Fruit fly (Drosophila melanogaster) whole organism, prepupa: ENCODE measurements around the gene CG43843.

Source experiments
- Blimp-1 ChIP-seq: fragments of 200-800 bp; sonication (Bioruptor generic); optimal IDR thresholded peaks from 3 replicates; lab custom pipeline; 2017; ENCODE audit warnings: missing biosample characterization, missing genetic modification characterization, mild to moderate bottlenecking, moderate library complexity, missing genetic modification reagents
- CG11294 ChIP-seq: fragments of 200-800 bp; sonication (Bioruptor generic); IDR thresholded peaks from 2 replicates; pipeline ENCODE4 v1.3.6; 2022; ENCODE audit warnings: missing biosample characterization, missing genetic modification characterization
- CG11762 ChIP-seq: fragments of 200-800 bp; sonication (Bioruptor generic); optimal IDR thresholded peaks from 3 replicates; lab custom pipeline; 2016; ENCODE audit warnings: missing biosample characterization, missing genetic modification characterization; ENCODE audit not compliant: insufficient read depth
- CG1621 ChIP-seq: fragments of 200-800 bp; sonication (Bioruptor generic); optimal IDR thresholded peaks from 3 replicates; lab custom pipeline; 2018; ENCODE audit warnings: missing biosample characterization, mild to moderate bottlenecking, missing genetic modification characterization
- CG31627 ChIP-seq: fragments of 200-800 bp; sonication (Bioruptor generic); optimal IDR thresholded peaks from 3 replicates; lab custom pipeline; 2016; ENCODE audit warnings: missing biosample characterization, missing genetic modification characterization
- CG3919 ChIP-seq: fragments of 200-800 bp; sonication (Bioruptor generic); optimal IDR thresholded peaks from 3 replicates; lab custom pipeline; 2016; ENCODE audit warnings: missing biosample characterization, missing genetic modification characterization
- CG6163 ChIP-seq: fragments of 200-800 bp; sonication (Bioruptor generic); IDR thresholded peaks from 3 replicates; pipeline ENCODE4 v1.3.6; 2022; ENCODE audit warnings: missing biosample characterization, missing genetic modification characterization
- CG6276 ChIP-seq: fragments of 200-800 bp; sonication (Bioruptor generic); optimal IDR thresholded peaks from 2 replicates; lab custom pipeline; 2017; ENCODE audit warnings: missing biosample characterization, mild to moderate bottlenecking, missing genetic modification characterization
- CG6808 ChIP-seq: fragments of 200-800 bp; sonication (Bioruptor generic); optimal IDR thresholded peaks from 3 replicates; lab custom pipeline; 2017; ENCODE audit warnings: missing biosample characterization, missing genetic modification characterization, mild to moderate bottlenecking, moderate library complexity, missing genetic modification reagents
- CG6854 ChIP-seq: fragments of 200-800 bp; sonication (Bioruptor generic); optimal IDR thresholded peaks from 2 replicates; lab custom pipeline; 2017; ENCODE audit warnings: missing biosample characterization, mild to moderate bottlenecking, missing genetic modification characterization
- CG8119 ChIP-seq: fragments of 200-800 bp; sonication (Bioruptor generic); IDR thresholded peaks from 3 replicates; pipeline ENCODE4 v1.3.6; 2022; ENCODE audit warnings: missing biosample characterization, missing genetic modification characterization
- CG9139 ChIP-seq: fragments of 200-800 bp; sonication (Bioruptor generic); optimal IDR thresholded peaks from 3 replicates; lab custom pipeline; 2017; ENCODE audit warnings: missing biosample characterization, mild to moderate bottlenecking, missing genetic modification characterization
- Eip75B ChIP-seq: fragments of 200-800 bp; sonication (Bioruptor generic); optimal IDR thresholded peaks from 3 replicates; lab custom pipeline; 2016; ENCODE audit warnings: missing biosample characterization, missing genetic modification characterization
- Eip78C ChIP-seq: fragments of 200-800 bp; sonication (Bioruptor generic); peaks from one replicate; lab custom pipeline; 2016; ENCODE audit warnings: missing biosample characterization, missing genetic modification characterization
- Eip93F ChIP-seq: fragments of 200-800 bp; sonication (Bioruptor generic); optimal IDR thresholded peaks from 2 replicates; lab custom pipeline; 2016; ENCODE audit warnings: missing biosample characterization, mild to moderate bottlenecking, missing genetic modification characterization
- Ets21C ChIP-seq: fragments of 200-800 bp; sonication (Bioruptor generic); optimal IDR thresholded peaks from 3 replicates; lab custom pipeline; 2016; ENCODE audit warnings: missing biosample characterization, missing genetic modification characterization
- Ets96B ChIP-seq: fragments of 200-800 bp; optimal IDR thresholded peaks from 2 replicates; lab custom pipeline; 2019; ENCODE audit warnings: missing biosample characterization, mild to moderate bottlenecking, missing genetic modification characterization, moderate library complexity
- Gug ChIP-seq: fragments of 200-800 bp; sonication (Bioruptor generic); IDR thresholded peaks from 2 replicates; pipeline ENCODE4 v1.3.6; 2022; ENCODE audit warnings: missing biosample characterization, missing genetic modification characterization
- Hr39 ChIP-seq: fragments of 200-800 bp; sonication (Bioruptor generic); optimal IDR thresholded peaks from 2 replicates; lab custom pipeline; 2016; ENCODE audit warnings: missing biosample characterization, missing genetic modification characterization
- Hr4 ChIP-seq: fragments of 200-800 bp; sonication (Bioruptor generic); optimal IDR thresholded peaks from 3 replicates; lab custom pipeline; 2016; ENCODE audit warnings: missing biosample characterization, missing genetic modification characterization
- Lpt ChIP-seq: fragments of 200-800 bp; sonication (Bioruptor generic); optimal IDR thresholded peaks from 3 replicates; lab custom pipeline; 2016; ENCODE audit warnings: missing biosample characterization, missing genetic modification characterization
- Met ChIP-seq: fragments of 200-800 bp; sonication (Bioruptor generic); optimal IDR thresholded peaks from 3 replicates; lab custom pipeline; 2016; ENCODE audit warnings: missing biosample characterization, missing genetic modification characterization
- OdsH ChIP-seq: fragments of 200-800 bp; sonication (Bioruptor generic); optimal IDR thresholded peaks from 3 replicates; lab custom pipeline; 2016; ENCODE audit warnings: missing biosample characterization, missing genetic modification characterization
- Sox14 ChIP-seq: fragments of 200-800 bp; sonication (Bioruptor generic); optimal IDR thresholded peaks from 3 replicates; lab custom pipeline; 2016; ENCODE audit warnings: missing biosample characterization, missing genetic modification characterization
- Sox15 ChIP-seq: fragments of 200-800 bp; sonication (Bioruptor generic); optimal IDR thresholded peaks from 3 replicates; lab custom pipeline; 2016; ENCODE audit warnings: missing biosample characterization, missing genetic modification characterization
- achi ChIP-seq: fragments of 200-800 bp; sonication (Bioruptor generic); optimal IDR thresholded peaks from 3 replicates; lab custom pipeline; 2016; ENCODE audit warnings: missing biosample characterization, missing genetic modification characterization
- acj6 ChIP-seq: fragments of 200-800 bp; sonication (Bioruptor generic); optimal IDR thresholded peaks from 3 replicates; lab custom pipeline; 2016; ENCODE audit warnings: missing biosample characterization, missing genetic modification characterization
- cyc ChIP-seq: fragments of 200-800 bp; sonication (Bioruptor generic); optimal IDR thresholded peaks from 3 replicates; lab custom pipeline; 2016; ENCODE audit warnings: missing biosample characterization, missing genetic modification characterization
- dac ChIP-seq: fragments of 200-800 bp; sonication (Bioruptor generic); optimal IDR thresholded peaks from 2 replicates; lab custom pipeline; 2017; ENCODE audit warnings: missing biosample characterization, mild to moderate bottlenecking, missing genetic modification characterization
- dsx ChIP-seq: fragments of 200-800 bp; optimal IDR thresholded peaks from 3 replicates; lab custom pipeline; 2019; ENCODE audit warnings: missing biosample characterization, mild to moderate bottlenecking, missing genetic modification characterization, moderate library complexity; ENCODE audit not compliant: poor library complexity, severe bottlenecking
- eg ChIP-seq: fragments of 200-800 bp; sonication (Bioruptor generic); IDR thresholded peaks from 3 replicates; pipeline ENCODE4 v1.3.6; 2022; ENCODE audit warnings: missing biosample characterization, missing genetic modification characterization
- esn ChIP-seq: fragments of 200-800 bp; sonication (Bioruptor generic); optimal IDR thresholded peaks from 2 replicates; lab custom pipeline; 2016; ENCODE audit warnings: missing biosample characterization, mild to moderate bottlenecking, missing genetic modification characterization, moderate library complexity
- fd59A ChIP-seq: fragments of 200-800 bp; sonication (Bioruptor generic); optimal IDR thresholded peaks from 2 replicates; lab custom pipeline; 2017; ENCODE audit warnings: missing biosample characterization, mild to moderate bottlenecking, missing genetic modification characterization, missing genetic modification reagents
- fd85E ChIP-seq: fragments of 200-800 bp; sonication (Bioruptor generic); optimal IDR thresholded peaks from 3 replicates; lab custom pipeline; 2016; ENCODE audit warnings: missing biosample characterization, missing genetic modification characterization
- fkh ChIP-seq: fragments of 200-800 bp; sonication (Bioruptor generic); optimal IDR thresholded peaks from 3 replicates; lab custom pipeline; 2017; ENCODE audit warnings: missing biosample characterization, mild to moderate bottlenecking, missing genetic modification characterization, moderate library complexity
- lz ChIP-seq: fragments of 200-800 bp; sonication (Bioruptor generic); optimal IDR thresholded peaks from 3 replicates; lab custom pipeline; 2016; ENCODE audit warnings: missing biosample characterization, missing genetic modification characterization
- net ChIP-seq: fragments of 200-800 bp; sonication (Bioruptor generic); optimal IDR thresholded peaks from 3 replicates; lab custom pipeline; 2016; ENCODE audit warnings: missing biosample characterization, missing genetic modification characterization
- salr ChIP-seq, 2 experiments: fragments of 200-800 bp; sonication (Bioruptor generic); optimal IDR thresholded peaks; 3 replicates each; lab custom pipeline; 2016 to 2018; ENCODE audit warnings: missing biosample characterization in 2 of 2, missing genetic modification characterization in 2 of 2, mild to moderate bottlenecking in 1 of 2
- spab ChIP-seq: fragments of 200-800 bp; sonication (Bioruptor generic); optimal IDR thresholded peaks from 2 replicates; lab custom pipeline; 2017; ENCODE audit warnings: missing biosample characterization, mild to moderate bottlenecking, missing genetic modification characterization, missing genetic modification reagents
- ss ChIP-seq, 2 experiments: fragments of 200-800 bp; sonication (Bioruptor generic); optimal IDR thresholded peaks; 2 replicates in 1 of 2; 3 replicates in 1 of 2; lab custom pipeline; 2017 to 2018; ENCODE audit warnings: mild to moderate bottlenecking in 2 of 2, missing biosample characterization in 2 of 2, missing genetic modification characterization in 2 of 2, moderate library complexity in 1 of 2
- topi ChIP-seq: fragments of 200-800 bp; sonication (Bioruptor generic); optimal IDR thresholded peaks from 3 replicates; lab custom pipeline; 2016; ENCODE audit warnings: missing biosample characterization, missing genetic modification characterization

CG43843 gene

dm6 chrX:18506639-18507528 lies 46.7 kb upstream of the CG43843 start (continued):
- TF ChIP-seq fd85E (GFP tag; lab: Kevin White, UChicago): peak; percentile 24
- peak; percentile 90 for TF ChIP-seq eg
- TF ChIP-seq Lpt (GFP tag; lab: Kevin White, UChicago): peak; percentile 27
- peak; percentile 82 for TF ChIP-seq net (GFP tag; lab: Kevin White, UChicago)
- peak; percentile 31 for TF ChIP-seq fkh
- peak; percentile 71 for TF ChIP-seq lz (GFP tag; lab: Kevin White, UChicago)
- TF ChIP-seq OdsH (GFP tag; lab: Kevin White, UChicago): peak; percentile 71
- TF ChIP-seq salr (GFP tag; optimal IDR thresholded peaks at IDR 0.05; lab: Kevin White, UChicago): peak; percentile 3 to 60
- TF ChIP-seq CG3919 (GFP tag; lab: Kevin White, UChicago): peak; percentile 82
- peak; percentile 65 for TF ChIP-seq acj6
- TF ChIP-seq CG6276 (GFP tag; lab: Kevin White, UChicago): peak; percentile 80
- peak; percentile 67 for TF ChIP-seq CG11762
- peak; percentile 47 for TF ChIP-seq dsx (GFP tag; lab: Kevin White, UChicago)
- TF ChIP-seq Met (GFP tag; lab: Kevin White, UChicago): peak; percentile 83
- TF ChIP-seq Ets21C (GFP tag; lab: Kevin White, UChicago): peak; percentile 42
- peak; percentile 56; the same call in 1 of the 2 replicates for TF ChIP-seq CG11294 (GFP tag; lab: Robert Waterston, UW)
- TF ChIP-seq esn (GFP tag; lab: Kevin White, UChicago): peak; percentile 72
- peak; percentile 52 for TF ChIP-seq spab (GFP tag; lab: Kevin White, UChicago)
- peak; percentile 69 for TF ChIP-seq cyc (GFP tag; lab: Kevin White, UChicago)
- peak; percentile 59 for TF ChIP-seq Hr39 (GFP tag; lab: Kevin White, UChicago)
- TF ChIP-seq fd59A (GFP tag; lab: Kevin White, UChicago): peak; percentile 41
- TF ChIP-seq Gug (GFP tag; lab: Robert Waterston, UW): peak; percentile 79
- no peak for TF ChIP-seq Blimp-1
- TF ChIP-seq Ets96B (tag; lab: Kevin White, UChicago): peak; percentile 57
- no peak for TF ChIP-seq CG9139 (GFP tag; lab: Kevin White, UChicago)
- TF ChIP-seq Sox14: peak; percentile 64

- no peak for TF ChIP-seq Blimp-1
- no peak for TF ChIP-seq acj6
- no peak for TF ChIP-seq esn (GFP tag; lab: Kevin White, UChicago)
- TF ChIP-seq CG8119 (GFP tag; lab: Robert Waterston, UW): peak; percentile 43; the same call in 1 of the 3 replicates
- peak; percentile 11 for TF ChIP-seq CG6854 (GFP tag; lab: Kevin White, UChicago)
- no peak; the same call in 2 of the 3 replicates for TF ChIP-seq CG6163 (GFP tag; lab: Robert Waterston, UW)
- peak in 1 of 2 experiments; percentile 51 for TF ChIP-seq ss (GFP tag; optimal IDR thresholded peaks at IDR 0.05; lab: Kevin White, UChicago)
- TF ChIP-seq Eip75B (GFP tag; lab: Kevin White, UChicago): no peak
- TF ChIP-seq Met (GFP tag; lab: Kevin White, UChicago): no peak
- no peak for TF ChIP-seq Hr4
- TF ChIP-seq CG6808 (GFP tag; lab: Kevin White, UChicago): no peak
- TF ChIP-seq CG6276 (GFP tag; lab: Kevin White, UChicago): no peak
- no peak for TF ChIP-seq achi
- no peak for TF ChIP-seq dac
- no peak for TF ChIP-seq fd85E (GFP tag; lab: Kevin White, UChicago)
- no peak for TF ChIP-seq net (GFP tag; lab: Kevin White, UChicago)
- no peak for TF ChIP-seq topi (GFP tag; lab: Kevin White, UChicago)
- no peak for TF ChIP-seq CG11762
- TF ChIP-seq Lpt (GFP tag; lab: Kevin White, UChicago): peak; percentile 23
- TF ChIP-seq CG31627: no peak
- TF ChIP-seq Sox15 (GFP tag; lab: Kevin White, UChicago): no peak
- TF ChIP-seq Eip93F (GFP tag; lab: Kevin White, UChicago): no peak
- peak; percentile 57 for TF ChIP-seq Eip78C (GFP tag; lab: Kevin White, UChicago)
- TF ChIP-seq CG1621 (tag; lab: Kevin White, UChicago): no peak
- TF ChIP-seq eg: no peak; the same call in 2 of the 3 replicates
- TF ChIP-seq dsx (GFP tag; lab: Kevin White, UChicago): peak; percentile 42
- TF ChIP-seq, all 60 proteins: peak for 6
Observed at dm6 chrX:18504948-18505597, 44.9 kb upstream of the CG43843 start, which contains the start of gene Wnt5. Gene Wnt5, minus strand, starts transcription at chrX:18505405.
